Worm (Caenorhabditis elegans) whole organism, early embryonic: ENCODE measurements around the gene Y66D12A.21.

ENCODE experiments used
- B0310.2 ChIP-seq: sonication (generic microtip); optimal IDR thresholded peaks from 2 replicates; lab custom pipeline; 2016; ENCODE audit warnings: mild to moderate bottlenecking, missing genetic modification characterization, missing compliant biosample characterization
- F13C5.2 ChIP-seq: sonication (generic microtip); optimal IDR thresholded peaks from 2 replicates; lab custom pipeline; 2017; ENCODE audit warnings: mild to moderate bottlenecking, missing genetic modification characterization, inconsistent platforms, missing compliant biosample characterization
- aly-1 ChIP-seq: sonication (generic microtip); optimal IDR thresholded peaks from 2 replicates; lab custom pipeline; 2016; ENCODE audit warnings: missing genetic modification characterization, missing compliant biosample characterization
- ama-1 ChIP-seq: fragments of 150-350 bp; optimal IDR thresholded peaks from 2 replicates; lab custom pipeline; 2014
- ceh-13 ChIP-seq: fragments of 200-800 bp; sonication (Bioruptor generic); optimal IDR thresholded peaks from 2 replicates; lab custom pipeline; 2018; ENCODE audit warnings: mild to moderate bottlenecking, missing genetic modification characterization, missing compliant biosample characterization
- ceh-36 ChIP-seq: sonication (generic microtip); optimal IDR thresholded peaks from 2 replicates; lab custom pipeline; 2016; ENCODE audit warnings: missing genetic modification characterization, inconsistent platforms, missing compliant biosample characterization
- ets-7 ChIP-seq: sonication (generic microtip); optimal IDR thresholded peaks from 2 replicates; lab custom pipeline; 2016; ENCODE audit warnings: missing genotype, missing genetic modification characterization, missing compliant biosample characterization
- flt-1 ChIP-seq: fragments of 200-800 bp; sonication (Bioruptor generic); IDR thresholded peaks from 2 replicates; pipeline ENCODE4 v1.3.6; 2022; ENCODE audit warnings: missing genetic modification characterization, missing compliant biosample characterization
- hmbx-1 ChIP-seq: sonication (generic microtip); optimal IDR thresholded peaks from 2 replicates; lab custom pipeline; 2016; ENCODE audit warnings: mild to moderate bottlenecking, missing genetic modification characterization, missing compliant biosample characterization
- hmg-4 ChIP-seq: fragments of 200-800 bp; sonication (Bioruptor generic); optimal IDR thresholded peaks from 2 replicates; lab custom pipeline; 2018; ENCODE audit warnings: mild to moderate bottlenecking, missing genetic modification characterization, missing compliant biosample characterization
- hnd-1 ChIP-seq: sonication (generic microtip); optimal IDR thresholded peaks from 2 replicates; lab custom pipeline; 2016; ENCODE audit warnings: missing genetic modification characterization, missing compliant biosample characterization
- pes-1 ChIP-seq: fragments of 200-800 bp; sonication (Bioruptor generic); IDR thresholded peaks from 2 replicates; pipeline ENCODE4 v1.3.6; 2022; ENCODE audit warnings: missing genetic modification reagents, missing genetic modification characterization, missing compliant biosample characterization
- scrt-1 ChIP-seq: fragments of 200-800 bp; sonication (Bioruptor generic); IDR thresholded peaks from 2 replicates; pipeline ENCODE4 v1.3.6; 2022; ENCODE audit warnings: missing genetic modification characterization, missing compliant biosample characterization
- sea-1 ChIP-seq: fragments of 200-800 bp; sonication (Bioruptor generic); conservative IDR thresholded peaks from 2 replicates; pipeline ENCODE4 v1.3.6; 2022; ENCODE audit warnings: missing genetic modification characterization, missing compliant biosample characterization
- tbx-11 ChIP-seq: fragments of 200-800 bp; sonication (Bioruptor generic); IDR thresholded peaks from 2 replicates; pipeline ENCODE4 v1.3.6; 2022; ENCODE audit warnings: missing genetic modification characterization, missing compliant biosample characterization
- tbx-37 ChIP-seq: fragments of 200-800 bp; sonication (Bioruptor generic); conservative IDR thresholded peaks from 2 replicates; pipeline ENCODE4 v1.3.6; 2022; ENCODE audit warnings: missing genetic modification reagents, missing genetic modification characterization, missing compliant biosample characterization
- tra-4 ChIP-seq: sonication (generic microtip); optimal IDR thresholded peaks from 2 replicates; lab custom pipeline; 2017; ENCODE audit warnings: missing genetic modification characterization, missing compliant biosample characterization

The Y66D12A.21 gene

ce11 chrIII:11526396-11526795, 21.3 kb upstream of the Y66D12A.21 start, which contains the start of gene xpb-1:
xpb-1 (plus strand) TSS chrIII:11526657.
- TF ChIP-seq F13C5.2 (tag; lab: Kevin White, UChicago) (no peak), tbx-11 (GFP tag; lab: Robert Waterston, UW) (no peak), B0310.2 (tag; lab: Kevin White, UChicago) (no peak), pes-1 (no peak), hmbx-1 (no peak), hnd-1 (tag; lab: Kevin White, UChicago) (no peak), tbx-37 (no peak), sea-1 (GFP tag; lab: Robert Waterston, UW) (no peak), ceh-13 (GFP tag; lab: Kevin White, UChicago) (no peak), flt-1 (GFP tag; lab: Robert Waterston, UW) (no peak), scrt-1 (GFP tag; lab: Robert Waterston, UW) (no peak), aly-1 (tag; lab: Kevin White, UChicago) (no peak), ama-1 (lab: Kevin White, UChicago) (no peak), tra-4 (no peak), ceh-36 (tag; lab: Kevin White, UChicago) (no peak), ets-7 (tag; lab: Kevin White, UChicago) (no peak), hmg-4 (GFP tag; lab: Kevin White, UChicago) (no peak)

ce11 chrIII:11524073-11524472, 19.0 kb upstream of the Y66D12A.21 start:
- TF ChIP-seq scrt-1 (GFP tag; lab: Robert Waterston, UW) (no peak), sea-1 (GFP tag; lab: Robert Waterston, UW) (no peak), tbx-37 (no peak), hmbx-1 (no peak)

ce11 chrIII:11523504-11524025, 18.5 kb upstream of the Y66D12A.21 start, which contains the start of the genes Y66D12A.16 and such-1:
Y66D12A.16 (plus strand) TSS chrIII:11523554.
such-1 (minus strand) TSS chrIII:11523759.
- TF ChIP-seq ama-1 (lab: Kevin White, UChicago): no peak
- TF ChIP-seq ceh-13 (GFP tag; lab: Kevin White, UChicago): no peak
- TF ChIP-seq aly-1 (tag; lab: Kevin White, UChicago): no peak
- no peak for TF ChIP-seq hmg-4 (GFP tag; lab: Kevin White, UChicago)
- no peak for TF ChIP-seq scrt-1 (GFP tag; lab: Robert Waterston, UW)
- no peak for TF ChIP-seq F13C5.2 (tag; lab: Kevin White, UChicago)
- TF ChIP-seq hmbx-1: no peak
- no peak for TF ChIP-seq hnd-1 (tag; lab: Kevin White, UChicago)
- TF ChIP-seq flt-1 (GFP tag; lab: Robert Waterston, UW): no peak
- no peak for TF ChIP-seq B0310.2 (tag; lab: Kevin White, UChicago)
- no peak for TF ChIP-seq sea-1 (GFP tag; lab: Robert Waterston, UW)
- TF ChIP-seq ets-7 (tag; lab: Kevin White, UChicago): no peak
- TF ChIP-seq pes-1: no peak
- no peak for TF ChIP-seq tbx-11 (GFP tag; lab: Robert Waterston, UW)
- TF ChIP-seq tra-4: no peak
- no peak for TF ChIP-seq tbx-37
- no peak for TF ChIP-seq ceh-36 (tag; lab: Kevin White, UChicago)

- TF ChIP-seq hmg-4 (GFP tag; lab: Kevin White, UChicago) (no peak), tbx-11 (GFP tag; lab: Robert Waterston, UW) (no peak), ceh-13 (GFP tag; lab: Kevin White, UChicago) (no peak), hnd-1 (tag; lab: Kevin White, UChicago) (no peak), pes-1 (no peak), tbx-37 (no peak), ama-1 (lab: Kevin White, UChicago) (no peak)
Measured at ce11 chrIII:11510826-11511225, 5.7 kb upstream of the Y66D12A.21 start.

ce11 chrIII:11510120-11510519, 5.0 kb upstream of the Y66D12A.21 start:
- TF ChIP-seq tbx-37: no peak
- no peak for TF ChIP-seq B0310.2 (tag; lab: Kevin White, UChicago)

ce11 chrIII:11508816-11509215, 3.7 kb upstream of the Y66D12A.21 start, which contains the start of gene Y66D12A.19:
Y66D12A.19 (plus strand) TSS chrIII:11509081.
- TF ChIP-seq hnd-1 (tag; lab: Kevin White, UChicago) (no peak), F13C5.2 (tag; lab: Kevin White, UChicago) (no peak), hmbx-1 (no peak), aly-1 (tag; lab: Kevin White, UChicago) (no peak), ceh-36 (tag; lab: Kevin White, UChicago) (no peak), ets-7 (tag; lab: Kevin White, UChicago) (no peak), tbx-37 (no peak), pes-1 (0 out of 2 replicates have a peak, but pooled peaks have one; percentile 34)

ce11 chrIII:11505621-11506020, 519 bp upstream of the Y66D12A.21 start:
- TF ChIP-seq tbx-37 (no peak), hmbx-1 (no peak), tra-4 (no peak), aly-1 (tag; lab: Kevin White, UChicago) (no peak), scrt-1 (GFP tag; lab: Robert Waterston, UW) (0 out of 2 replicates have a peak, but pooled peaks have one; percentile 7), tbx-11 (GFP tag; lab: Robert Waterston, UW) (no peak)

- TF ChIP-seq tbx-11 (GFP tag; lab: Robert Waterston, UW): no peak
- TF ChIP-seq ceh-36 (tag; lab: Kevin White, UChicago): no peak
- no peak for TF ChIP-seq tra-4
- TF ChIP-seq B0310.2 (tag; lab: Kevin White, UChicago): no peak
- no peak for TF ChIP-seq hmbx-1
- TF ChIP-seq ceh-13 (GFP tag; lab: Kevin White, UChicago): no peak
- TF ChIP-seq aly-1 (tag; lab: Kevin White, UChicago): no peak
- TF ChIP-seq ets-7 (tag; lab: Kevin White, UChicago): no peak
- TF ChIP-seq hnd-1 (tag; lab: Kevin White, UChicago): no peak
- no peak for TF ChIP-seq F13C5.2 (tag; lab: Kevin White, UChicago)
- no peak for TF ChIP-seq sea-1 (GFP tag; lab: Robert Waterston, UW)
- no peak for TF ChIP-seq ama-1 (lab: Kevin White, UChicago)
- TF ChIP-seq tbx-37: no peak
- no peak for TF ChIP-seq flt-1 (GFP tag; lab: Robert Waterston, UW)
- TF ChIP-seq scrt-1 (GFP tag; lab: Robert Waterston, UW): no peak
Measured at ce11 chrIII:11502753-11503152, 2.3 kb downstream of the Y66D12A.21 start, which contains the start of gene tin-10. tin-10 (minus strand) TSS chrIII:11502853.
